Fruit fly (Drosophila melanogaster) whole organism, embryonic: ENCODE data around the gene CG6602.

Source experiments
- CG12155 ChIP-seq: fragments of 200-800 bp; sonication (Bioruptor generic); optimal IDR thresholded peaks from 3 replicates; lab custom pipeline; 2016; ENCODE audit warnings: missing biosample characterization, missing genetic modification characterization
- CG7357 ChIP-seq: fragments of 200-800 bp; sonication (Bioruptor generic); IDR thresholded peaks from 3 replicates; pipeline ENCODE4 v1.3.6; 2022; ENCODE audit warnings: missing biosample characterization, missing genetic modification characterization
- Dll ChIP-seq: fragments of 200-800 bp; sonication (Bioruptor generic); IDR thresholded peaks from 4 replicates; pipeline ENCODE4 v1.3.6; 2022; ENCODE audit warnings: missing biosample characterization, missing genetic modification characterization; ENCODE audit not compliant: partially characterized antibody
- pb ChIP-seq: fragments of 200-800 bp; sonication (Bioruptor generic); optimal IDR thresholded peaks from 3 replicates; lab custom pipeline; 2016; ENCODE audit warnings: missing biosample characterization, missing genetic modification characterization
- sens-2 ChIP-seq: fragments of 200-800 bp; sonication (Bioruptor generic); IDR thresholded peaks from 2 replicates; pipeline ENCODE4 v1.3.6; 2022; ENCODE audit warnings: missing biosample characterization, missing genetic modification characterization
- tup ChIP-seq: fragments of 200-800 bp; sonication (Bioruptor generic); optimal IDR thresholded peaks from 2 replicates; lab custom pipeline; 2016; ENCODE audit warnings: missing biosample characterization, mild to moderate bottlenecking, missing genetic modification characterization, moderate library complexity

DNA sequence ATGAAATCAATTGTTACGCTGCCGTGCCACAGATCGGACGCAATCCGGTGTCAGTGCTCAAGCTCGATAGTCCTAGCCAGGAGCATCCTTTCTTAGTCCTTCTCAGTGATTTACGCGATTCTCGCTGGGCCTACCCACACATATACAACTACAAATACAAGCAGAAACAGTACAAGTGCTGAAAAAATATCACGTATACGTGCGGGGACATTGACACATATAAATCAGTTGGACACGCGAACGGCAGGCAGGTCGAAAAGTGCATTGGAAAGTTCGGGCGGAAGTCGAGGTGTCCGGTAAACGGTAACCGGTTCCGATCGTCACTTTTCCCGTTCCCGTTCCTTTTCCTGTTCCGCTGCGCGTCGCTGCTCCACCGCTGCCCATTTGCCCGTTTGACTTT is 39.5 kb downstream of the CG6602 start:
- TF ChIP-seq sens-2 (GFP tag; lab: Robert Waterston, UW): no peak
- no peak for TF ChIP-seq pb (GFP tag; lab: Kevin White, UChicago)
- TF ChIP-seq Dll (GFP tag; lab: Robert Waterston, UW): no peak
- no peak for TF ChIP-seq tup
- TF ChIP-seq CG7357 (GFP tag; lab: Robert Waterston, UW): no peak
- no peak for TF ChIP-seq CG12155 (GFP tag; lab: Kevin White, UChicago)
